Fruit fly (Drosophila melanogaster) whole organism, embryonic: Measurements from ENCODE around the gene CG13843.

Experiments used
- BEAF-32 ChIP-seq: fragments of 200-800 bp; sonication (Bioruptor generic); optimal IDR thresholded peaks from 3 replicates; lab custom pipeline; 2017; ENCODE audit warnings: missing biosample characterization, missing genetic modification characterization, mild to moderate bottlenecking, moderate library complexity, missing genetic modification reagents
- BtbVII ChIP-seq: fragments of 200-800 bp; sonication (Bioruptor generic); optimal IDR thresholded peaks from 3 replicates; lab custom pipeline; 2017; ENCODE audit warnings: missing biosample characterization, mild to moderate bottlenecking, missing genetic modification characterization
- CG10543 ChIP-seq: fragments of 200-800 bp; sonication (Bioruptor generic); optimal IDR thresholded peaks from 3 replicates; lab custom pipeline; 2017; ENCODE audit warnings: missing biosample characterization, mild to moderate bottlenecking, missing genetic modification characterization, moderate library complexity
- CG12769 ChIP-seq: fragments of 200-800 bp; sonication (Bioruptor generic); optimal IDR thresholded peaks from 2 replicates; lab custom pipeline; 2019; ENCODE audit warnings: missing biosample characterization, mild to moderate bottlenecking, missing genetic modification characterization, moderate library complexity
- CG17361 ChIP-seq: fragments of 200-800 bp; sonication (Bioruptor generic); IDR thresholded peaks from 3 replicates; pipeline ENCODE4 v1.3.6; 2022; ENCODE audit warnings: missing biosample characterization, missing genetic modification characterization
- CG34376 ChIP-seq: fragments of 200-800 bp; sonication (Bioruptor generic); optimal IDR thresholded peaks from 2 replicates; lab custom pipeline; 2018; ENCODE audit warnings: missing biosample characterization, mild to moderate bottlenecking, missing genetic modification characterization
- CG34422 ChIP-seq: fragments of 200-800 bp; sonication (Bioruptor generic); IDR thresholded peaks from 3 replicates; pipeline ENCODE4 v1.3.6; 2022; ENCODE audit warnings: missing biosample characterization, missing genetic modification characterization
- CG3726 ChIP-seq: fragments of 200-800 bp; sonication (Bioruptor generic); IDR thresholded peaks from 3 replicates; pipeline ENCODE4, ENCODE4 v1.3.6; 2022; ENCODE audit warnings: missing biosample characterization, missing genetic modification characterization
- CG3995 ChIP-seq: fragments of 200-800 bp; sonication (Bioruptor generic); optimal IDR thresholded peaks from 3 replicates; lab custom pipeline; 2016; ENCODE audit warnings: missing biosample characterization, missing genetic modification characterization
- CG4328 ChIP-seq: fragments of 200-800 bp; sonication (Bioruptor generic); optimal IDR thresholded peaks from 3 replicates; lab custom pipeline; 2017; ENCODE audit warnings: missing biosample characterization, missing genetic modification reagents, missing genetic modification characterization
- CG4424 ChIP-seq: fragments of 200-800 bp; sonication (Bioruptor generic); optimal IDR thresholded peaks from 3 replicates; lab custom pipeline; 2016; ENCODE audit warnings: missing biosample characterization, missing genetic modification characterization
- CG5180 ChIP-seq: fragments of 200-800 bp; sonication (Bioruptor generic); optimal IDR thresholded peaks from 3 replicates; lab custom pipeline; 2017; ENCODE audit warnings: missing biosample characterization, missing genetic modification characterization, mild to moderate bottlenecking, moderate library complexity, missing genetic modification reagents
- CG6765 ChIP-seq: fragments of 200-800 bp; sonication (Bioruptor generic); optimal IDR thresholded peaks from 3 replicates; lab custom pipeline; 2017; ENCODE audit warnings: missing biosample characterization, mild to moderate bottlenecking, missing genetic modification characterization
- CG8359 ChIP-seq: fragments of 200-800 bp; sonication (Bioruptor generic); optimal IDR thresholded peaks from 2 replicates; lab custom pipeline; 2017; ENCODE audit warnings: missing biosample characterization, mild to moderate bottlenecking, missing genetic modification characterization, borderline replicate concordance
- CTCF ChIP-seq: fragments of 200-800 bp; sonication (Bioruptor generic); optimal IDR thresholded peaks from 2 replicates; lab custom pipeline; 2017; ENCODE audit warnings: missing biosample characterization, mild to moderate bottlenecking, missing genetic modification characterization, moderate library complexity
- Deaf1 ChIP-seq: fragments of 200-800 bp; optimal IDR thresholded peaks from 3 replicates; lab custom pipeline; 2019; ENCODE audit warnings: missing biosample characterization, mild to moderate bottlenecking, missing genetic modification characterization, moderate library complexity
- GATAe ChIP-seq: fragments of 200-800 bp; sonication (Bioruptor generic); conservative IDR thresholded peaks from 2 replicates; pipeline ENCODE4 v1.3.6; 2022; ENCODE audit warnings: missing biosample characterization, missing genetic modification characterization
- Hmr ChIP-seq: fragments of 200-800 bp; sonication (Bioruptor generic); optimal IDR thresholded peaks from 3 replicates; lab custom pipeline; 2017; ENCODE audit warnings: mild to moderate bottlenecking, missing biosample characterization, missing genetic modification reagents, missing genetic modification characterization
- Hr78 ChIP-seq, 2 experiments: fragments of 200-800 bp in 1 of 2; fragments of >200 bp in 1 of 2; sonication (Bioruptor generic) in 1 of 2; optimal IDR thresholded peaks; 2 replicates each; lab custom pipeline; 2017 to 2019; ENCODE audit warnings: missing biosample characterization in 2 of 2, missing genetic modification characterization in 2 of 2, mild to moderate bottlenecking in 1 of 2, moderate library complexity in 1 of 2
- MESR4 ChIP-seq: fragments of 200-800 bp; sonication (Bioruptor generic); optimal IDR thresholded peaks from 2 replicates; lab custom pipeline; 2018; ENCODE audit warnings: missing biosample characterization, mild to moderate bottlenecking, missing genetic modification characterization, moderate library complexity
- Med ChIP-seq: fragments of 200-800 bp; sonication (Bioruptor generic); peaks from one replicate; lab custom pipeline; 2016; ENCODE audit warnings: missing biosample characterization, missing genetic modification characterization, mild to moderate bottlenecking, inconsistent platforms, moderate library complexity
- Nf-YC ChIP-seq: fragments of 200-800 bp; optimal IDR thresholded peaks from 3 replicates; lab custom pipeline; 2019; ENCODE audit warnings: missing biosample characterization, mild to moderate bottlenecking, missing genetic modification characterization, moderate library complexity
- Pdp1 ChIP-seq, 2 experiments: fragments of 200-800 bp; sonication (Bioruptor generic); optimal IDR thresholded peaks; 3 replicates each; lab custom pipeline; 2016; ENCODE audit warnings: missing biosample characterization in 2 of 2, missing genetic modification characterization in 2 of 2, mild to moderate bottlenecking in 1 of 2, moderate library complexity in 1 of 2
- Ptx1 ChIP-seq: fragments of 200-800 bp; sonication (Bioruptor generic); IDR thresholded peaks from 2 replicates; pipeline ENCODE4 v1.3.6; 2022; ENCODE audit warnings: missing biosample characterization, missing genetic modification characterization
- Sox100B ChIP-seq: fragments of 200-800 bp; sonication (Bioruptor generic); optimal IDR thresholded peaks from 3 replicates; lab custom pipeline; 2018; ENCODE audit warnings: missing biosample characterization, mild to moderate bottlenecking, missing genetic modification characterization
- Xrp1 ChIP-seq: fragments of 200-800 bp; sonication (Bioruptor generic); IDR thresholded peaks from 2 replicates; pipeline ENCODE4 v1.3.6; 2022; ENCODE audit warnings: missing biosample characterization, missing genetic modification characterization
- cas ChIP-seq: fragments of 200-800 bp; sonication (Bioruptor generic); IDR thresholded peaks from 2 replicates; pipeline ENCODE4 v1.3.6; 2022; ENCODE audit warnings: missing biosample characterization, missing genetic modification characterization
- chinmo ChIP-seq: fragments of 200-800 bp; sonication (Bioruptor generic); IDR thresholded peaks from 4 replicates; pipeline ENCODE4 v1.3.6; 2022; ENCODE audit warnings: missing biosample characterization, missing genetic modification characterization; ENCODE audit not compliant: partially characterized antibody
- corto ChIP-seq: fragments of 200-800 bp; sonication (Bioruptor generic); optimal IDR thresholded peaks from 2 replicates; lab custom pipeline; 2016; ENCODE audit warnings: missing biosample characterization, mild to moderate bottlenecking, missing genetic modification characterization, moderate library complexity
- cwo ChIP-seq: fragments of 200-800 bp; sonication (Bioruptor generic); optimal IDR thresholded peaks from 3 replicates; lab custom pipeline; 2017; ENCODE audit warnings: missing biosample characterization, missing genetic modification characterization, mild to moderate bottlenecking, moderate library complexity, missing genetic modification reagents
- dmrt99B ChIP-seq: fragments of 200-800 bp; sonication (Bioruptor generic); optimal IDR thresholded peaks from 2 replicates; lab custom pipeline; 2018; ENCODE audit warnings: missing biosample characterization, mild to moderate bottlenecking, missing genetic modification characterization, moderate library complexity
- emc ChIP-seq: fragments of 200-800 bp; sonication (Bioruptor generic); optimal IDR thresholded peaks from 2 replicates; lab custom pipeline; 2016; ENCODE audit warnings: missing biosample characterization, missing genetic modification characterization
- fd64A ChIP-seq: fragments of 200-800 bp; sonication (Bioruptor generic); optimal IDR thresholded peaks from 3 replicates; lab custom pipeline; 2018; ENCODE audit warnings: missing biosample characterization, mild to moderate bottlenecking, missing genetic modification characterization
- ftz-f1 ChIP-seq: fragments of 200-800 bp; sonication (Bioruptor generic); optimal IDR thresholded peaks from 2 replicates; lab custom pipeline; 2016; ENCODE audit warnings: missing biosample characterization, missing genetic modification characterization
- fu2 ChIP-seq: fragments of 200-800 bp; sonication (Bioruptor generic); optimal IDR thresholded peaks from 2 replicates; lab custom pipeline; 2016; ENCODE audit warnings: missing biosample characterization, missing genetic modification characterization
- grn ChIP-seq: fragments of 200-800 bp; sonication (Bioruptor generic); optimal IDR thresholded peaks from 3 replicates; lab custom pipeline; 2017; ENCODE audit warnings: missing biosample characterization, missing genetic modification characterization
- gro ChIP-seq: fragments of 200-800 bp; sonication (Bioruptor generic); optimal IDR thresholded peaks from 2 replicates; lab custom pipeline; 2016; ENCODE audit warnings: missing biosample characterization, missing genetic modification characterization
- lbe ChIP-seq: fragments of 200-800 bp; sonication (Bioruptor generic); optimal IDR thresholded peaks from 2 replicates; lab custom pipeline; 2016; ENCODE audit warnings: missing biosample characterization, mild to moderate bottlenecking, missing genetic modification characterization
- pita ChIP-seq: fragments of 200-800 bp; sonication (Bioruptor generic); optimal IDR thresholded peaks from 2 replicates; lab custom pipeline; 2017; ENCODE audit warnings: missing biosample characterization, mild to moderate bottlenecking, missing genetic modification characterization
- sd ChIP-seq: fragments of 200-800 bp; sonication (Bioruptor generic); optimal IDR thresholded peaks from 3 replicates; lab custom pipeline; 2018; ENCODE audit warnings: missing biosample characterization, mild to moderate bottlenecking, missing genetic modification characterization, moderate library complexity
- sqz ChIP-seq: fragments of 200-800 bp; sonication (Bioruptor generic); optimal IDR thresholded peaks from 3 replicates; lab custom pipeline; 2018; ENCODE audit warnings: missing biosample characterization, mild to moderate bottlenecking, missing genetic modification characterization
- z ChIP-seq: fragments of 200-800 bp; sonication (Bioruptor generic); IDR thresholded peaks from 3 replicates; pipeline ENCODE4 v1.3.6; 2022; ENCODE audit warnings: missing biosample characterization, missing genetic modification characterization
- zfh1 ChIP-seq: fragments of 200-800 bp; sonication (Bioruptor generic); IDR thresholded peaks from 3 replicates; pipeline ENCODE4 v1.3.6; 2022; ENCODE audit warnings: missing biosample characterization, missing genetic modification characterization
- zfh2 ChIP-seq: fragments of 200-800 bp; sonication (Bioruptor generic); optimal IDR thresholded peaks from 2 replicates; lab custom pipeline; 2016; ENCODE audit warnings: missing biosample characterization, missing genetic modification characterization

CG13843 gene

DNA sequence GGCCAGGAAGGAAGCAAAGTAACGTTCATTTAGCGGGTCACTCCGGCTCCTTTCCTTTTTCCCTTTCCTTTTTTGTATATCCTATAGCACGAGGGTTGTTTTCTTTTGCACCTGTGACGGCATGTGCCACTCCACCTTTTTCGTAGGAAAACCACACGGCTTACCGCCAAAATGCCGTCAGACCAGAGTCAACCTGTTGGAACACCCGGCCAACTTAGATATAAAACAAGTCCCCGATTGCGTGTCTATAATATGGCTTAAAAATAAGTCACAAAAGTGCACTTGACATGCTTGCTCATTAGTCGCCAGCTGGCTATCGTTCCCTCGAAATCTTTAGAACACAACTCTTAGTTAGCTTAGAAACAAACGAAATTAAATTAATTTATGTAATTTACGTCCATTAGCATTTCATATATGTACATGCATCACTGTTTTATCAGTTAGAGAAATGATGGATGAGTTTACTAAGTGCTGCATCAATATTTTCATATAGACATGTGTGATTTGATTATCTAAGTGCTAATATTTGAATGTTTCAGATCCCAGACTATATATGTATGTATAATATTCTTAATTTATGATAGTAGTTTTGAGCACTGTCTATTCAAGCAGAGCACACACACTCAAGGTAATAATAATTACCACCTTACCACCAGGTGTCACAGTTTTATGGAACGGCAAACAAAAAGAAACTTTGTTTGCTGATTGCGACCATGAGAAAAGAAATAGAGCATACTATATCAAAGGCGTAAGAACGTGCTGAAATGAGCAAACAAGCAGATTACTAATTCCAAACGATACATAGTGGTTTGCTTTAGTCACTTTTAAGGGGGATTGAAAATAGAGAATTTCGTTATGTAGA lies 25.5 kb downstream of the CG13843 start (continued):
- peak; percentile 26 for TF ChIP-seq cwo (GFP tag; lab: Kevin White, UChicago)
- TF ChIP-seq gro (GFP tag; lab: Kevin White, UChicago) = no peak
- peak; percentile 48 for TF ChIP-seq fd64A (GFP tag; lab: Kevin White, UChicago)
- TF ChIP-seq CG5180 = peak; percentile 22
- TF ChIP-seq CG3995 (GFP tag; lab: Kevin White, UChicago) = no peak
- peak; percentile 44 for TF ChIP-seq Sox100B (GFP tag; lab: Kevin White, UChicago)

DNA sequence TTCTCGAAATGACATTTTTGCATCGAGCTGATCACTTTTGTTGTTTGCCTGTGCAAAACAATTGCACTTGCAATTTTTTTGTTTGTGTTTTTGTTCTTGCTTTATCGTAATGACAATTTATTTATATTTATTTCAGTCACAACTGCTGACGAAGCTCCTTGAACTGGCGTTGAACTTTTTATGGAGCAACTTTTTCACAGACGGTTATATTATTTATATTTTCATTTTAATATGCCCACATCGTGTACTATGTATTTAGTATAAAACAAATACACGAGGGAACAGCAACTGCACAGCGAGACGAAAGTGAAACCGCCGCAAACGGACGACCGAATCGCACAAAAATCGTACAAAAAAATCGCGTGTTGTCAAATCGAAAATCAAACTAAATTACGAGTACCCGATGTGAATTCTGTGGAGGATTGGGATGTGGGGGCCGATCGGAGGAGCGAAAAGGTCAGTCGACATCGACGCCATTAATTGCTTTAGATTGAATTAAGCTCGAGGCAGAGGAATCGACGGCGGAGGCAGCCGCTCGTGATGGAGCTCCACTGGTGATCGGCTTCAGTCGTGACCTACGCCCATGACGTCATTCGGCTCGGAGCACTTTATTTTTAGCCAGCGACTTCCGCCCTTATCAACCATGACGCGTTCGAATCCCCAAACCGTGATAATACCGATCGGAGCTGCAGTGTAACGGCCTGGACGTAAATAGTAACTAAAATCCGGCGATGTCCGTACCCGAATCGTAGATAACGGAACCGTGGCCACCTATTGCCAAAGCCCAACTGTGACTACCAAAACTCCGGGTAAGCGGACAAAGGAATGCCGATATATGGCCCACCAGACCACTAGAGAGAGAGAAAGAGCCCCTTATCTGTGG lies 26.6 kb downstream of the CG13843 start:
- TF ChIP-seq sd (tag; lab: Kevin White, UChicago) (peak; percentile 94), CG17361 (no peak), pita (GFP tag; lab: Kevin White, UChicago) (no peak), Hmr (GFP tag; lab: Kevin White, UChicago) (peak; percentile 33), CG3726 (GFP tag; lab: Robert Waterston, UW) (no peak), Deaf1 (tag; lab: Kevin White, UChicago) (peak; percentile 82), CG34422 (no peak), CG6765 (GFP tag; lab: Kevin White, UChicago) (peak; percentile 45), Pdp1 (GFP tag; optimal IDR thresholded peaks at IDR 0.05; lab: Kevin White, UChicago) (no peak), fu2 (GFP tag; lab: Kevin White, UChicago) (no peak), GATAe (GFP tag; lab: Robert Waterston, UW) (peak; percentile 53), sqz (GFP tag; lab: Kevin White, UChicago) (no peak), cwo (GFP tag; lab: Kevin White, UChicago) (peak; percentile 81), grn (GFP tag; lab: Kevin White, UChicago) (peak; percentile 0), cas (GFP tag; lab: Robert Waterston, UW) (no peak), z (GFP tag; lab: Robert Waterston, UW) (0 out of 3 replicates have a peak, but pooled peaks have one; percentile 12), corto (GFP tag; lab: Kevin White, UChicago) (peak; percentile 55), CG3995 (GFP tag; lab: Kevin White, UChicago) (peak; percentile 53), Nf-YC (tag; lab: Kevin White, UChicago) (no peak), BtbVII (GFP tag; lab: Kevin White, UChicago) (peak; percentile 70), Xrp1 (GFP tag; lab: Robert Waterston, UW) (no peak), Ptx1 (GFP tag; lab: Robert Waterston, UW) (no peak), emc (GFP tag; lab: Kevin White, UChicago) (no peak), ftz-f1 (GFP tag; lab: Kevin White, UChicago) (no peak), CG4328 (GFP tag; lab: Kevin White, UChicago) (no peak), lbe (GFP tag; lab: Kevin White, UChicago) (peak; percentile 18), Med (GFP tag; lab: Kevin White, UChicago) (peak; percentile 25), MESR4 (GFP tag; lab: Kevin White, UChicago) (no peak), CG34376 (GFP tag; lab: Kevin White, UChicago) (peak; percentile 77), BEAF-32 (GFP tag; lab: Kevin White, UChicago) (no peak), CG10543 (GFP tag; lab: Kevin White, UChicago) (peak; percentile 47), zfh1 (GFP tag; lab: Robert Waterston, UW) (no peak; the same call in 2 of the 3 replicates), chinmo (GFP tag; lab: Robert Waterston, UW) (peak; percentile 83; the same call in 2 of the 4 replicates), CG4424 (GFP tag; lab: Kevin White, UChicago) (no peak), dmrt99B (no peak), CG8359 (GFP tag; lab: Kevin White, UChicago) (peak; percentile 22), CTCF (GFP tag; lab: Kevin White, UChicago) (no peak), Hr78 (GFP tag; optimal IDR thresholded peaks at IDR 0.05; lab: Kevin White, UChicago) (peak in 1 of 2 experiments; percentile 48), CG12769 (peak; percentile 65), zfh2 (GFP tag; lab: Kevin White, UChicago) (no peak)
